Fruit fly (Drosophila melanogaster): ENCODE measurements around the gene CG45079.

Gene CG45079

DNA sequence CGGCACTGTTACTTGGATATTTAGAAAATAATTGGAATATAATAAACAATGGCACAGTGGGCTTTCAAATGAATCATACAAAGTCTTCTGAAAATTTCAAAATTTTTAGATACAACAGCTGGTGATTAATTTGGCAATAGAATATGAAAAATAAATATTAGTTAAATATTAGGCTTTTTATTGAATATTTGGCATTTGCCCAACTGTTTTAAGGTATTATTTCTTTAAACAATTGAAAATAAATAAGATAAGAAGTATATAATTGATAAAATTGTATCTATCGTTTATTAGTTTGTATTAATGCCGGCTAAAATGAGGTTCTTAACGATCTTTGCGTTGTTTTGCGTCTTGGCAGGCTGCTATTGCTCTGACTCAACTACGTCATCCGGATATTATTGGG is at the start of gene CG45079:
Gene CG45079 (plus strand): TSS at position 301 of the 400 bp plus-strand sequence.
- TF ChIP-seq CG33017 (tag; optimal IDR thresholded peaks at IDR 0.05) (no peak), ovo (GFP tag; optimal IDR thresholded peaks at IDR 0.05) (no peak), CG7045 (GFP tag; optimal IDR thresholded peaks at IDR 0.05) (no peak), tj (GFP tag; optimal IDR thresholded peaks at IDR 0.05) (no peak), Crg-1 (GFP tag; optimal IDR thresholded peaks at IDR 0.05) (no peak), bab1 (GFP tag; optimal IDR thresholded peaks at IDR 0.05) (no peak)

- TF ChIP-seq Crg-1 (GFP tag; optimal IDR thresholded peaks at IDR 0.05) (peak; percentile 28), tj (GFP tag; optimal IDR thresholded peaks at IDR 0.05) (no peak), CG12768 (GFP tag; optimal IDR thresholded peaks at IDR 0.05) (peak; percentile 7), Mnt (GFP tag; optimal IDR thresholded peaks at IDR 0.05) (peak; percentile 89), cnc (optimal IDR thresholded peaks at IDR 0.05) (peak; percentile 75 to 96), cic (GFP tag; optimal IDR thresholded peaks at IDR 0.05) (peak; percentile 95), Clk (GFP tag; optimal IDR thresholded peaks at IDR 0.05) (no peak)
These were observed 46.3 kb upstream of the CG45079 start for dm6 chr3R:17077968-17078417.

DNA sequence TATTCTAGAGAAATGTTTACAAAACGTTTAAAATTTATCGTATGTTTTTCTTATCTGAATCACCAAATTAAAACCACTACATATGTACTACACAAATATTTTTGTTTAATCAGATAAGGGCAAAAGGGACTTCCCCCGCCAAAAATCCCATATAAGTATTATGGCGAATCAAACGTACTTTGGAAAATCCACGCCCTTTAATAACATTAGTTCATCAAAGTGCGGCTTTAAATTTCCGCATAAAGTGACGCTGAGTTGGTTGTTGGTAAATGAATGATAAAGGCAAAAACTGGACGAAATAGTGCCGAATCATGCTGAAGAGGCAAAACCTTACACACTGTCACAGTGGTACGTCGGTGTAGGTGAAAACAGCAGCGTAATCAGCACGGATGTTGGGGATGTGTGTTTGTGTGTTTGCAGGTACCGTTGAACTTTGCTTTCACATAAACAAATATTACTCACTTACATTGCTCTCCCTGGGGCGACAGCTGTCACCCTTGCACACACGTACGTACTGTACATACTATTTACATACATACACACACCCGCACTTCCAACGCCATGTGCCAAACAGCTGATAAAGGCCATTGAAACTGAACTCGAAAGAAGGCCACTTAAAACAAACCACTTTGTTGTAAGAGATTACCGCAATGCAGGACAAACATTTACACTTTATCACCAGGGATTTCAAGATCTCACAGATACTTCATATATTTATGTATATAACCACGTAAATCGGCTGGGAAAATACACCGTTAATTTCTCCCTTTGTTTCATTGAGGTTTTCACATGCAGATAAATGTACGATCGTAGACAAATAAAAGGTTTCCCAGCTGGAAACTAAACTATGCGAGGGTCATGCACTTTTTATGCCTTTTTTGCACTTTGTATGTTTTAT is 45.1 kb upstream of the CG45079 start:
- TF ChIP-seq bab1 (GFP tag; optimal IDR thresholded peaks at IDR 0.05) (no peak), CG14711 (tag; optimal IDR thresholded peaks at IDR 0.05) (no peak), ovo (GFP tag; optimal IDR thresholded peaks at IDR 0.05) (no peak), toe (GFP tag; optimal IDR thresholded peaks at IDR 0.05) (no peak), Hr96 (GFP tag; optimal IDR thresholded peaks at IDR 0.05) (peak; percentile 29), CG12768 (GFP tag; optimal IDR thresholded peaks at IDR 0.05) (peak; percentile 74), CG7045 (GFP tag; optimal IDR thresholded peaks at IDR 0.05) (peak; percentile 9), CG5204 (GFP tag; optimal IDR thresholded peaks at IDR 0.05) (no peak), pad (GFP tag; optimal IDR thresholded peaks at IDR 0.05) (peak; percentile 74), cnc (optimal IDR thresholded peaks at IDR 0.05) (peak; percentile 98 to 100), kay (GFP tag; ENCODE audit: borderline replicate concordance) (peak; percentile 98), CG33017 (tag; optimal IDR thresholded peaks at IDR 0.05) (no peak), cic (GFP tag; optimal IDR thresholded peaks at IDR 0.05) (peak; percentile 63), Crg-1 (GFP tag; optimal IDR thresholded peaks at IDR 0.05) (no peak), Mnt (GFP tag; optimal IDR thresholded peaks at IDR 0.05) (peak; percentile 90), Clk (GFP tag; optimal IDR thresholded peaks at IDR 0.05) (no peak), CG11617 (GFP tag; optimal IDR thresholded peaks at IDR 0.05) (no peak), tj (GFP tag; optimal IDR thresholded peaks at IDR 0.05) (peak; percentile 97), CG7101 (tag; optimal IDR thresholded peaks at IDR 0.05) (no peak), CG1620 (GFP tag; optimal IDR thresholded peaks at IDR 0.05) (no peak)

DNA sequence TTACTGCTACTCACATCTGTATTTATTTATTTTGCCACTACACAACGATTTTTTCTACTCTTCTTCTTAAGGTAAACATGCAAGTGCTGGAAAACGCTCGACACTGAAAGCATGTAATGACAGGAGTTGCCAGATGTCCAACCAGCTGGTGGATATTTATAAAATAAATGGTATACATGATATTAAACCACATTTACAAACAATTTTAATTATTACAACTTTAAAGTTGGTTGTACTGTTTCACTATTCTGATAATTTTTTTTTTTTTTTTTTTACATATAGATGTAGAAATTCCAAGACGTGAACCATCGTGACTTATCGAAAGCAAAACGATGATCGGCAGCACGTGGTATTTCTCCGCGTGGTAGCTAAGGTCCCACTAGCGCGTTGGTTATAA is 44.4 kb upstream of the CG45079 start, which contains the start of the genes Keap1 and kuk:
Gene Keap1 (minus strand): TSS at position 87 of the 397 bp plus-strand sequence.
Gene kuk (plus strand): TSS at position 386 of the 397 bp plus-strand sequence.
- TF ChIP-seq Mnt (GFP tag; optimal IDR thresholded peaks at IDR 0.05) = peak; percentile 97
- TF ChIP-seq ovo (GFP tag; optimal IDR thresholded peaks at IDR 0.05) = peak; percentile 69
- TF ChIP-seq CG14711 (tag; optimal IDR thresholded peaks at IDR 0.05) = peak; percentile 57
- no peak for TF ChIP-seq kay (GFP tag; ENCODE audit: borderline replicate concordance)
- TF ChIP-seq CG1620 (GFP tag; optimal IDR thresholded peaks at IDR 0.05) = peak; percentile 88
- peak; percentile 79 for TF ChIP-seq toe (GFP tag; optimal IDR thresholded peaks at IDR 0.05)
- no peak for TF ChIP-seq CG5204 (GFP tag; optimal IDR thresholded peaks at IDR 0.05)
- TF ChIP-seq CG7101 (tag; optimal IDR thresholded peaks at IDR 0.05) = peak; percentile 77
- peak; percentile 3 for TF ChIP-seq Clk (GFP tag; optimal IDR thresholded peaks at IDR 0.05)
- TF ChIP-seq CG12768 (GFP tag; optimal IDR thresholded peaks at IDR 0.05) = no peak
- TF ChIP-seq Hr96 (GFP tag; optimal IDR thresholded peaks at IDR 0.05) = peak; percentile 74
- peak; percentile 90 for TF ChIP-seq Crg-1 (GFP tag; optimal IDR thresholded peaks at IDR 0.05)
- peak; percentile 23 for TF ChIP-seq bab1 (GFP tag; optimal IDR thresholded peaks at IDR 0.05)
- peak; percentile 21 for TF ChIP-seq CG33017 (tag; optimal IDR thresholded peaks at IDR 0.05)
- no peak for TF ChIP-seq pad (GFP tag; optimal IDR thresholded peaks at IDR 0.05)
- TF ChIP-seq CG11617 (GFP tag; optimal IDR thresholded peaks at IDR 0.05) = peak; percentile 67
- TF ChIP-seq cic (GFP tag; optimal IDR thresholded peaks at IDR 0.05) = peak; percentile 72
- TF ChIP-seq tj (GFP tag; optimal IDR thresholded peaks at IDR 0.05) = no peak
- no peak for TF ChIP-seq CG7045 (GFP tag; optimal IDR thresholded peaks at IDR 0.05)

DNA sequence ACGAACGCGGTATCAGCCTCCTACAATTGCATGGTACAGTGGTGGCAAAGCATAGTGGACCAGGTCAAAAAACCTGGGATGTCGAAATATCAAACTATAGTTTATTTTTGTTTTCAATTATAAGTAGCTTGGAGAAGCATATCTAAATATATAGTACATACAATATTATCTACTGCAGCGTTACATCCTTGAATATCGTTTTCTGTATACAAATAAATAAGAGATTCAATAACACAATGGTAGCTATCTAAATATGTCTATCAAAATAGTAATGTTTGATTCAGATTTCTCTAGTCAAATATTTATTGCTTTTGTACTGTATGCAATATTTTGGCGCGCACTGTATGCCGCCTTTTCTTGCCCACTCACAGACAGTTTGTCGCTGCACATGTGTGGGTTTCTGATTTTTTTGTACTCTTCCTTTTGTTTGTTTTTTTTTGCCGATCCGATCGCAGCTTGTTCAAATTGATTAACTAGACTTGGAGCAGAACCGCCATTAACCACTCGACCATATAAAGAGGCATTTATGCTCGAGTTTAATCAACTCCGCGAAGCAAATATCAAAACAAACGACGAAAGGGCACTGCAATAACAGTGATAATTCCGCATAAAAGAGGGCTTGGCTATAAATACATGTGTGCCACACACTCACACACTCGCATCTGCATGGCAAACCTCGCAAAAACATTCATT is 43.5 kb upstream of the CG45079 start:
- TF ChIP-seq kay (GFP tag; ENCODE audit: borderline replicate concordance) = peak; percentile 87
- TF ChIP-seq Hr96 (GFP tag; optimal IDR thresholded peaks at IDR 0.05) = peak; percentile 87
- peak; percentile 96 for TF ChIP-seq CG7045 (GFP tag; optimal IDR thresholded peaks at IDR 0.05)
- TF ChIP-seq cic (GFP tag; optimal IDR thresholded peaks at IDR 0.05) = peak; percentile 54
- peak; percentile 73 for TF ChIP-seq tj (GFP tag; optimal IDR thresholded peaks at IDR 0.05)
- TF ChIP-seq bab1 (GFP tag; optimal IDR thresholded peaks at IDR 0.05) = peak; percentile 91
- peak; percentile 15 for TF ChIP-seq ovo (GFP tag; optimal IDR thresholded peaks at IDR 0.05)
- TF ChIP-seq CG11617 (GFP tag; optimal IDR thresholded peaks at IDR 0.05) = peak; percentile 94
- no peak for TF ChIP-seq cnc (optimal IDR thresholded peaks at IDR 0.05)
- peak; percentile 90 for TF ChIP-seq CG33017 (tag; optimal IDR thresholded peaks at IDR 0.05)
- TF ChIP-seq CG14711 (tag; optimal IDR thresholded peaks at IDR 0.05) = peak; percentile 81
- peak; percentile 28 for TF ChIP-seq Mnt (GFP tag; optimal IDR thresholded peaks at IDR 0.05)
- TF ChIP-seq CG7101 (tag; optimal IDR thresholded peaks at IDR 0.05) = peak; percentile 92
- TF ChIP-seq CG1620 (GFP tag; optimal IDR thresholded peaks at IDR 0.05) = peak; percentile 79
- TF ChIP-seq toe (GFP tag; optimal IDR thresholded peaks at IDR 0.05) = peak; percentile 89
- peak; percentile 88 for TF ChIP-seq Clk (GFP tag; optimal IDR thresholded peaks at IDR 0.05)
- peak; percentile 52 for TF ChIP-seq Crg-1 (GFP tag; optimal IDR thresholded peaks at IDR 0.05)
- TF ChIP-seq pad (GFP tag; optimal IDR thresholded peaks at IDR 0.05) = peak; percentile 77
- peak; percentile 94 for TF ChIP-seq CG5204 (GFP tag; optimal IDR thresholded peaks at IDR 0.05)
- peak; percentile 92 for TF ChIP-seq CG12768 (GFP tag; optimal IDR thresholded peaks at IDR 0.05)

Measured in whole organism, adult.